Worm (Caenorhabditis elegans) whole organism, late embryonic: Measurements from ENCODE around the gene ntp-1.

Experiments used
- ama-1 ChIP-seq: fragments of 150-350 bp; optimal IDR thresholded peaks from 2 replicates; lab custom pipeline; 2014
- fkh-10 ChIP-seq: fragments of 150-350 bp; optimal IDR thresholded peaks from 2 replicates; lab custom pipeline; 2014; ENCODE audit warnings: missing biosample characterization, missing genetic modification reagents, missing genetic modification characterization
- lin-11 ChIP-seq: fragments of 200-800 bp; sonication (Bioruptor generic); optimal IDR thresholded peaks from 2 replicates; lab custom pipeline; 2018; ENCODE audit warnings: mild to moderate bottlenecking, missing genetic modification characterization, missing compliant biosample characterization
- syd-9 ChIP-seq: sonication (generic microtip); optimal IDR thresholded peaks from 2 replicates; lab custom pipeline; 2016; ENCODE audit warnings: mild to moderate bottlenecking, missing genetic modification characterization, moderate library complexity, missing compliant biosample characterization

DNA sequence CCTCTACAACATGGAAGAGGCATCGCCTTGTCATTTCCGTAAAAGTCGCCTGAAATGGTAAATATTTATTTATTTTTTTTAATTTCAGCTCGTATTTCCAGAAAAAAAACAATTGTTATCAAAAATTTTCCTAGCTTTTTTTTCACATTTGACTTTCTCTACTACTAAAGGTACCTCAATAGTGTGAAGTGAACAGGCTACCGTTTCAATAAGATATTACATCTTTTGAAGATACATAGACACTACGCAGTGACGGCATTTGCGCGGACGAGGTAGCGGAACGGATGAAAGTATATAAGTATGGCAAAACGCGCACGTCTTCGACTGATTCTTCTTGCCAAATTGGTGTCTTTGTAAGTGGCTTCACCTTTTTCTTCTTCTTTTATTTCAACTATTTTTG, 41.5 kb downstream of the ntp-1 start, which contains the start of gene col-14:
- TF ChIP-seq ama-1 (lab: Kevin White, UChicago) (no peak), fkh-10 (GFP tag; lab: Kevin White, UChicago) (no peak), lin-11 (tag; lab: Kevin White, UChicago) (no peak), syd-9 (no peak)
